Worm (Caenorhabditis elegans) whole organism, L3 larva: ENCODE results near the gene C48D1.9.

Experiments used
- R02D3.7 ChIP-seq: fragments of 150-350 bp; optimal IDR thresholded peaks from 2 replicates; lab custom pipeline; 2014; ENCODE audit warnings: missing biosample characterization, missing genetic modification characterization
- ZK546.5 ChIP-seq: sonication (generic microtip); optimal IDR thresholded peaks from 2 replicates; lab custom pipeline; 2017; ENCODE audit warnings: missing biosample characterization, missing genetic modification characterization
- ama-1 ChIP-seq: fragments of 150-350 bp; optimal IDR thresholded peaks from 2 replicates; lab custom pipeline; 2018
- ceh-9 ChIP-seq: sonication (generic microtip); optimal IDR thresholded peaks from 2 replicates; lab custom pipeline; 2018; ENCODE audit warnings: missing biosample characterization, missing genetic modification characterization
- egl-27 ChIP-seq: sonication (generic microtip); optimal IDR thresholded peaks from 4 replicates; lab custom pipeline; 2017; ENCODE audit warnings: missing biosample characterization, missing genetic modification reagents, missing genetic modification characterization
- elt-2 ChIP-seq: sonication (generic microtip); optimal IDR thresholded peaks from 2 replicates; lab custom pipeline; 2016; ENCODE audit warnings: missing genetic modification reagents, mild to moderate bottlenecking, missing genetic modification characterization, missing compliant biosample characterization
- elt-3 ChIP-seq, 3 experiments: fragments of 150-350 bp in 1 of 3; sonication (generic microtip) in 2 of 3; optimal IDR thresholded peaks; 2 replicates in 2 of 3; 4 replicates in 1 of 3; lab custom pipeline; 2014 to 2017; ENCODE audit warnings: missing biosample characterization in 3 of 3, missing genetic modification characterization in 3 of 3
- eor-1 ChIP-seq, 2 experiments: fragments of 150-350 bp; optimal IDR thresholded peaks; 2 replicates each; lab custom pipeline; 2014 to 2018; ENCODE audit warnings: missing biosample characterization in 2 of 2, missing genetic modification characterization in 2 of 2
- fkh-2 ChIP-seq: fragments of 150-350 bp; optimal IDR thresholded peaks from 2 replicates; lab custom pipeline; 2014; ENCODE audit warnings: missing biosample characterization, missing genetic modification reagents, missing genetic modification characterization
- lin-15B ChIP-seq: fragments of 150-350 bp; optimal IDR thresholded peaks from 2 replicates; lab custom pipeline; 2014; ENCODE audit warnings: missing biosample characterization, missing genetic modification characterization
- lin-39 ChIP-seq: fragments of 150-350 bp; optimal IDR thresholded peaks from 2 replicates; lab custom pipeline; 2018; ENCODE audit warnings: missing biosample characterization, missing genetic modification reagents, missing genetic modification characterization
- mml-1 ChIP-seq: fragments of 150-350 bp; sonication (generic microtip); optimal IDR thresholded peaks from 3 replicates; lab custom pipeline; 2014; ENCODE audit warnings: missing biosample characterization, missing genetic modification characterization
- nhr-25 ChIP-seq: sonication (generic microtip); optimal IDR thresholded peaks from 2 replicates; lab custom pipeline; 2017; ENCODE audit warnings: missing biosample characterization, missing genetic modification characterization
- nhr-43 ChIP-seq: sonication (generic microtip); optimal IDR thresholded peaks from 2 replicates; lab custom pipeline; 2016; ENCODE audit warnings: mild to moderate bottlenecking, missing genetic modification characterization, missing compliant biosample characterization; ENCODE audit not compliant: poor library complexity, severe bottlenecking
- nhr-77 ChIP-seq: fragments of 150-350 bp; optimal IDR thresholded peaks from 2 replicates; lab custom pipeline; 2014; ENCODE audit warnings: missing biosample characterization, missing genetic modification characterization
- pqm-1 ChIP-seq: fragments of 150-350 bp; optimal IDR thresholded peaks from 2 replicates; lab custom pipeline; 2017; ENCODE audit warnings: missing biosample characterization, missing genetic modification characterization, inconsistent platforms
- sea-2 ChIP-seq: fragments of 150-350 bp; sonication (generic microtip); optimal IDR thresholded peaks from 4 replicates; lab custom pipeline; 2014; ENCODE audit warnings: missing biosample characterization, missing genetic modification reagents, missing genetic modification characterization
- skn-1 ChIP-seq: fragments of 150-350 bp; optimal IDR thresholded peaks from 2 replicates; lab custom pipeline; 2014; ENCODE audit warnings: missing biosample characterization, missing genetic modification characterization
- snpc-4 ChIP-seq: fragments of 150-350 bp; optimal IDR thresholded peaks from 2 replicates; lab custom pipeline; 2014; ENCODE audit warnings: missing biosample characterization, missing genetic modification characterization
- unc-62 ChIP-seq: fragments of 150-350 bp; sonication (generic microtip); optimal IDR thresholded peaks from 4 replicates; lab custom pipeline; 2014; ENCODE audit warnings: missing biosample characterization, missing genetic modification reagents, missing genetic modification characterization
- zag-1 ChIP-seq: fragments of 150-350 bp; optimal IDR thresholded peaks from 2 replicates; lab custom pipeline; 2014; ENCODE audit warnings: missing biosample characterization, missing genetic modification characterization

The C48D1.9 gene

DNA sequence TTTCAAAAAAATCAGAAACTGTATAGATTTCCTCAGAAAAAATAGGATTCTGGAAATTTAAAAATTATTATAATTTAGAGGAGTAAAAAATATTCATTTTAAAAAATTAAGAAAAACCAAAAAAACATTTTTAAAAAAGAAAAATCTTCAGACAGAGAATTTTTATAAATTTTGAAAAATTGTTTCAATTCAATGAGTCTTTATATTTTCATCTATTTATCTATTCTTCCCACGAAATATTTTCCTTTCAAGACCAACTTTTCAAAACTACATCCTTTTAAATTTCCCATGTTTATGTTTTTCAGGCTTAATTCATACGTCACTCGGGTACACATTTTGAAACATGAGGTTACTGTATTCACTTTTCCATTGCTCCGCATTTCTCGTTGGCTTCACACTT is 39.2 kb downstream of the C48D1.9 start, which contains the start of gene nas-14:
Gene nas-14 (plus strand): TSS at position 301 of the 400 bp plus-strand sequence.
- no peak for TF ChIP-seq fkh-2 (tag; lab: Kevin White, UChicago)
- TF ChIP-seq pqm-1 (tag; lab: Kevin White, UChicago): no peak
- no peak for TF ChIP-seq R02D3.7
- no peak for TF ChIP-seq nhr-43 (tag; lab: Kevin White, UChicago)
- TF ChIP-seq mml-1 (tag; lab: Kevin White, UChicago): no peak
- TF ChIP-seq ceh-9 (tag; lab: Kevin White, UChicago): no peak
- TF ChIP-seq nhr-77 (tag; lab: Kevin White, UChicago): no peak

DNA sequence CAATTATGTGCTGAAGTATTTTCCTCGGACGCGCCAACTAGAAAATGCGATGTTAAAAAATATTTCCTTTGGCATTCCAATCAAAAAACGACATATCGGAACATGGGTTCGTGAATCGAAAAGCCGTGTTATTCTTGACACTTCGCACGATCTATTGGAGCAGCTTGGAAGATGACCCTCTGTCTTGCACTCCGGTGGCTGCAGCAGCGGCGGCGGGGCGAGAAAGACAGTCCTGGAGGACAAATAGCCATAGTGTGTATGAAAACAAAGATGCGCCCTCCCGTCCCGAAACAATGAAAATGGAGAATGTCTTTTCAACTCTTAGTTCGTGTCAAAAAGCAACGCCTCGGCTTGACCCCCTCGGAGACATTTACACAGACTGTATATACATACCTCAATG is 41.9 kb downstream of the C48D1.9 start:
- TF ChIP-seq sea-2 (GFP tag; lab: Kevin White, UChicago) (no peak), eor-1 (tag; optimal IDR thresholded peaks at IDR 0.05; lab: Kevin White, UChicago) (no peak), zag-1 (tag; lab: Kevin White, UChicago) (no peak), ZK546.5 (tag; lab: Kevin White, UChicago) (no peak), skn-1 (tag; lab: Kevin White, UChicago) (no peak), lin-39 (tag; lab: Kevin White, UChicago) (no peak), lin-15B (tag; lab: Kevin White, UChicago) (no peak), elt-2 (tag; lab: Kevin White, UChicago) (no peak), nhr-25 (no peak), nhr-77 (tag; lab: Kevin White, UChicago) (no peak), unc-62 (GFP tag; lab: Kevin White, UChicago) (no peak), ama-1 (lab: Kevin White, UChicago) (no peak), egl-27 (tag; lab: Kevin White, UChicago) (no peak)

DNA sequence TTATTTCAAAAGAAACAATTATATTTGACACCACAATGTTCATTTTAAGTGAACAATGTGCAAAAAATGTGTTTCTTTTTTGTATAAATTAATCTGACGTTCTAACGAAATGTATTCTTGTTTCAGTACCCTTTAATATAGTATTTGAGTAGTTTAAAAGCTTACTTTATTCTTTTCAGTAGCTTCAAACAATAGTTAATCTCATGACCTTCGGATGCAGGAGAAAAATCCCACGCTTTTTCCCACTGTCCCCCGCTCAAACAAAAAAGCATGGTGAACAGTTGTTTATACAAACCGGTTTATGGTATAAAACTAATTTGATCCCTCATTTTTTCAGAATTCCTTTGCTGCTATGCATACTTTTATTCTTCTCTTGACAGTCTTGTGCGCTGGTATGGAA is 44.3 kb downstream of the C48D1.9 start, which contains the start of gene scl-14:
Gene scl-14 (plus strand): TSS at position 301 of the 400 bp plus-strand sequence.
- no peak for TF ChIP-seq elt-3 (tag; optimal IDR thresholded peaks at IDR 0.05; lab: Kevin White, UChicago)
- no peak for TF ChIP-seq snpc-4 (tag; lab: Kevin White, UChicago)
